Fruit fly (Drosophila melanogaster): ENCODE data around the gene Hmgcl.

Gene Hmgcl

DNA sequence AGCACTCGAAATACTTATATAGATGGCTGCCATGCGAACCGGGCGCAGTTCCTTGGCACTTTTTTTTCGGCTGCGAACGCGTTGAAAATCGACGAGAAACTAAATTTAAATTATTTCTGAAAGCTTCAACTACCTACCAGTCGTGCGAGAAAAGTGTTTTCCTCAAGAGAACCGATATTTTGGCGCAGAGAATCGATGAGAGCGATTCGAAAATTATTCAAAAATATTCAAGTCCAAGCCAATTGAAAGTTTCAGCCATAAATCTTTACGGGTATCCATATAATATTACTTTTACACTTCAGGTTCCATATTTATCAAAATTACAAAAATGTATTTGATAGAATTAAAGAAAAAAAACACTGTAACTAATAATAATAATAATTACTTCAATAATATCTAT is 17.5 kb upstream of the Hmgcl start, which contains the start of gene CG18304:
Gene CG18304, minus strand, starts transcription at position 101 of the 400 bp plus-strand sequence.
- TF ChIP-seq CG8478 (optimal IDR thresholded peaks at IDR 0.05) (no peak), CTCF (optimal IDR thresholded peaks at IDR 0.05) (no peak)

dm6 chr2L:6945088-6945487 is 15.1 kb upstream of the Hmgcl start, which contains the start of gene Fgop2:
Gene Fgop2 (minus strand): TSS chr2L:6945289.
- TF ChIP-seq CG8478 (optimal IDR thresholded peaks at IDR 0.05), result no peak
- TF ChIP-seq CTCF (optimal IDR thresholded peaks at IDR 0.05), result no peak

- TF ChIP-seq CTCF (optimal IDR thresholded peaks at IDR 0.05) (peak in 1 of 2 experiments; percentile 9), CG8478 (optimal IDR thresholded peaks at IDR 0.05) (no peak)
Measured at dm6 chr2L:6948540-6948942, 11.6 kb upstream of the Hmgcl start, which contains the start of gene ihog. Gene ihog (minus strand): TSS chr2L:6948808.

DNA sequence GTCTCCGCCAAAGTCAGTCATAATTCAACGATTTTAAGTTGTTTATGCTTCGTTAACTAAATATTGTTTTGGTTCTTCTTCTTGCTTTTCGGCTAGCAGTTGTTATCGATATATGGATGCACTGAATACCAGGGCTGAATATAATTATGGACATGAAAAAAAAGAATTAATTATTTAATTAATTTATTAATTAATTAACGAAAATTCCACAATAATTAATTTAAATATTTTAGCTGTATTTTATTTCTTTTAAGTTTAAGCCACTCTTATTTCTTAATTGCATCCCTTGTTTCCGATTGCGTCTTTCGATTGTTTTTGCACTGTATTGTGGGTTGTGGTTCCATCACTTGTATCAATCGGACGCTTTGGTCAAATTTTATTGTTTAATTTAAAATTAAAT is 10.1 kb upstream of the Hmgcl start, which contains the start of the genes Gas41 and SA1:
Gene Gas41, minus strand, starts transcription at position 112 of the 400 bp plus-strand sequence.
Gene SA1, plus strand, starts transcription at position 326 of the 400 bp plus-strand sequence.
- TF ChIP-seq CG8478 (optimal IDR thresholded peaks at IDR 0.05) (no peak), CTCF (optimal IDR thresholded peaks at IDR 0.05) (no peak)

- TF ChIP-seq CTCF (optimal IDR thresholded peaks at IDR 0.05) (no peak), CG8478 (optimal IDR thresholded peaks at IDR 0.05) (no peak)
Measured at dm6 chr2L:6956725-6957124, 3.5 kb upstream of the Hmgcl start, which contains the start of the genes CG13775 and CG3430. Gene CG13775 (minus strand): TSS chr2L:6956950. Gene CG3430 (plus strand): TSS chr2L:6957008.

DNA sequence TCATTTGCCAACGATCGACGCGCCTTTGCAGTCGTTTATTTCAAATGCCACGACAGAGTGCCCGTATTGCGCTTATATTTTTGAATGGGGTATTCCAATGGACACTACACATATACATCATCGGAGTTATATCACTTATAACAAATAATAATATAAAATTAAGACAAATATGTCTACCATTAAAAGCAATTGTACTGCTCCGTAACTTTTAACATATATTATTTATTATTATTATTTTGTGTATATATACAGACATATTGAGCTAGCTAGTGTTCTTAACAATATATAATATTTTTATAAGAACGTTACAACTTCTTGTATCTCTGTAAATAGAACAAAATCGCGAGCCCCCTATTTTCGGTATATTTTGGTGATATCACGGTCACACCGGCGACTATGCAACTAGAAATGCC is 3.9 kb downstream of the Hmgcl start, which contains the start of the genes sip2 and Coprox:
Gene sip2, minus strand, starts transcription at position 53 of the 413 bp plus-strand sequence.
Gene Coprox, plus strand, starts transcription at position 400 of the 413 bp plus-strand sequence.
- TF ChIP-seq CG8478 (optimal IDR thresholded peaks at IDR 0.05) (no peak), CTCF (optimal IDR thresholded peaks at IDR 0.05) (no peak)

DNA sequence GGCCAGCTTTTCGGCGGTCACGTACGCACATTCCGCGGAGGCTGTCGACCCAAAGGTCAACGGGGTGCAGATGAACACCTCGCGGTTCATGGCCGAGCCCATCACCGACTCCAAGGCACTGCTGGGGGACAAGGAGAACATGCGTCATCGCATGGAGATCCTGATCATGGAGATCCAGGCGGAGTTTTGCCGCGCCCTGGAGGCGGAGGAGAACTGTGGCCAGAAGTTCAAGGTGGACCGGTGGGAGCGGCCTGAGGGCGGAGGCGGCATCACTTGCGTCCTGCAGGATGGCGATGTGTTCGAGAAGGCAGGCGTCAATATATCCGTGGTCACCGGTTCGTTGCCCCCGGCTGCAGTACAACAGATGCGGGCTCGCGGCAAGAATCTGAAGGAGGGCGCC is 4.5 kb downstream of the Hmgcl start:
- TF ChIP-seq CG8478 (optimal IDR thresholded peaks at IDR 0.05) (no peak), CTCF (optimal IDR thresholded peaks at IDR 0.05) (no peak)

DNA sequence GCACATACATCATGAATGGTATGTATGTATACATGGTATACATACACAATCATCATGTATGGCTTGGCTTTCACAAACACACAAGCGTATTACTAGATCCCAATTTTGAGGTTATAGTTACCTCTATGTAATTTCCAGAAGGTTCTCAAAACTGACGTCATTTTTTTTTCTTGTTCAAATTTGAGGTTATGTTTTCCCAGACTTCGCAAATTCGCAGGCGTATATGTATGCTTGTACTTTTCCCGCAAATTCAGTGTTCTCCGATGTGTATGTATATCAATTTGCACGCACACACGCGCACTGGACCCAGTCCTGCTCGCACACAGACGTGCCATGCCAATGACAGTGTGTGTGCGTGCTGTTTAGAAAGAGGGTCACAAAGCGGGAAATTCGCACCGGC is 6.1 kb downstream of the Hmgcl start:
- no peak for TF ChIP-seq CTCF (optimal IDR thresholded peaks at IDR 0.05)
- no peak for TF ChIP-seq CG8478 (optimal IDR thresholded peaks at IDR 0.05)

DNA sequence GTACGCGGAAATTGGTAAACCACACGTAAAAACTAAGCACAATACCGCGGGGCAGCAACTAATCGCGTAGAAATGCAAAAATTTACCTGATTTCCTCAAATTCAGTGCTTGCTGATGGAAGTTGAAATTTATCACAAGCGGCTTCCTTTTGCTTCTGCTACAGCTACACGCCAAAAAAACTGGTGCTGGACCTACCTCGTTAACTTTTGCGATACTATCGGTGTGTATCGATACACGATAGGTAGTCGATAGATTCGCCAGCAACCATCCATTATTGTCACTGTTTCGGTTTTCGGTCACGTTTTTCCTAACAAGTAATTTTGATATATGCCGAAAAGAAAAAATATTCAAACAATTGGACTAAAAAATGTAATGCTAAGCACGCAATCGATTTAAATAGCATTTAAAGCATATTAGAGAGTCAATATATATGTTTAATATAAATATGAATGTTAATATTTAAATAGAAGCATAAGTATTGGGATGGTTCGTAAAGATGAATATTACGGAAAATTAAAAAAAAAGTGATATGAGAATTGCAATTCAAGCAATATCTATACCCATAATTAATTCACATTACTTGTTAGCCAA is 7.3 kb downstream of the Hmgcl start, which contains the start of gene Sumo:
Gene Sumo, minus strand, starts transcription at position 223 of the 591 bp plus-strand sequence.
- TF ChIP-seq CG8478 (optimal IDR thresholded peaks at IDR 0.05), result no peak
- no peak for TF ChIP-seq CTCF (optimal IDR thresholded peaks at IDR 0.05)

DNA sequence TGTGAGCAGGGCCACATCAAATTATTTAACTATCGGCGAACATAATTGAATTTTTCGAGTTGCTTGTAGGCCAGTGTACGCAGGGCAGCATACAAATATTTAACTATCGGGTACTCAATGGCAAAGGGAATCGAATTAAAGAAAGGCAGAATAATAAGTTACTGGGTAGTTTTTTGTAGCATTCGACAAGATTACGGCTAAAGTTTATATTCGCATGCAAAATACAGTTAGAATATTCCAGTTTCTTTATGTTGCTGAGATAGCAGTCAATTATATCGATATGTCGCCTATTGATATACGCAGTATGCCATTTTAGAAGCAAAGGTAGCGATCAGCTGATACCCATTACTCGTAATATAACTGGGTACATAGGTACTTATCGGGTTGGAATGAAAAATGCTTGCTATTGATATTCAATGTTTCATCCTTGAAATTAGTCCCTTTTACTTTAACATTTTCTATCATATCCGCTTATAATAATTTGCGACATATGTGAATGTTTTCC is 7.9 kb downstream of the Hmgcl start:
- TF ChIP-seq CTCF (optimal IDR thresholded peaks at IDR 0.05) (peak; percentile 50), CG8478 (optimal IDR thresholded peaks at IDR 0.05) (no peak)

DNA sequence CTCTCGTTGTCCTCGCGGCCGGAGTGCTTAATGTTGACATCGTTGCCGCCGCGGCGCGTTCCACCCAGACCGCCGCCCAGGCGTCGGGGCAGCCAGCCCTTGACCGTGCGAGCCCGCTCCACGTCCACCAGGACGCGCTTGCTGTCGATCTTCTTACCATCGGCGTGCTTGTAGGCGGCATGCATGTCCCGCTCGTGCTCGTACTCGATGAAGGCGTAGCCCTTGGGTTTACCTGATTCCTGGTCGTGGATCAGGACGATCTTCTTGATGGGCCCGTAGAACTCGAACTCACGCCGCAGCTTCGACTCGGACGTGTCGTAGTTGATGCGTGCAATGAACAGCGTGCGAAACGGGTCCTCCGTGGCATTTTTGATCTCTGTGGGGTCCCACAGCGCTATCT is 10.6 kb downstream of the Hmgcl start:
- no peak for TF ChIP-seq CG8478 (optimal IDR thresholded peaks at IDR 0.05)
- TF ChIP-seq CTCF (optimal IDR thresholded peaks at IDR 0.05), result no peak

DNA sequence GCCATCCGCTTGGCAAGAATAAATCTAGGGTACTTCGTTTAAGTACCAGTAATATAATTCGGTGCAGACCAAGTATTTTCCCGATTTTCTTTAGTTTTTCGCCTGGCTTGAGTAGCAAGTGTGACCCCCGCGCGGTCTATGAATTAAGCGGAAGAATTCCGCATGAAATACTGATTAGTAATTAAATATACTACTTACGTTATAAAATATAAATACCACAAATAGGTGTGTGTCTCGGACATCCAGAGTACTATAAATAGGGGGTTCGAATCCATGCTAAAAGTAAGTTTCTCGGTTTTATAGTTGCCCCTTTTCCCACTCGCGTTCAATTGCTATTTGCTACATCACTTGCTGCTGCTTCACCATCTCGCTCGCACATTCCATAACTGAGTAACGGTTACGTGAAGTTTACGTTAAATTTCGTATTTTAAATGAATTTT is 11.4 kb downstream of the Hmgcl start, which contains the start of gene snRNP-U1-70K:
Gene snRNP-U1-70K, minus strand, starts transcription at position 141 of the 440 bp plus-strand sequence.
- TF ChIP-seq CG8478 (optimal IDR thresholded peaks at IDR 0.05) (no peak), CTCF (optimal IDR thresholded peaks at IDR 0.05) (peak; percentile 38 to 72)

dm6 chr2L:6991085-6991484 is 30.9 kb downstream of the Hmgcl start:
- TF ChIP-seq CG8478 (optimal IDR thresholded peaks at IDR 0.05), result no peak
- no peak for TF ChIP-seq CTCF (optimal IDR thresholded peaks at IDR 0.05)

DNA sequence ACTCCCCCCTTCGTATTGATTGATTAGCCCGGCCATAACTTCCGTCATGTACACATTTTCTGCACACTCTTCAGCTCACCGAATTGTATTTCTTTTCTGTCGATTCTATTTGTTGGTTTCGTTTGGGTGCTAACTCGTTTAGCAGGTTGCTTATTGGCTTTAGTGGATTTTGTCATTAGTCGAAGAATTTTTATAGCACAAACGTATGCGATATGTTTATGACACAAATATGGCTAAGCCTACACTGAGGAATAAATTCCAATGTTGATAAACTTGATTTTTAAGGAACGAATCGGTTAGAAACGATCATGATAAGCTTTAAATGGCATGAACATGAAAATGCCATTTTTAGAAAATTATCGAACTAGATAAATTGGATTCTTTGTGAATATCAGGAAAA is 38.6 kb downstream of the Hmgcl start:
- TF ChIP-seq CTCF (optimal IDR thresholded peaks at IDR 0.05) (no peak), CG8478 (optimal IDR thresholded peaks at IDR 0.05) (no peak)

- TF ChIP-seq CTCF (optimal IDR thresholded peaks at IDR 0.05), result no peak
Measured at dm6 chr2L:7004304-7004703, 44.1 kb downstream of the Hmgcl start.

dm6 chr2L:7005489-7005888 is 45.3 kb downstream of the Hmgcl start:
- TF ChIP-seq CTCF (optimal IDR thresholded peaks at IDR 0.05), result no peak
- no peak for TF ChIP-seq CG8478 (optimal IDR thresholded peaks at IDR 0.05)
